Fruit fly (Drosophila melanogaster): ENCODE measurements around the gene Ns1.

Ns1 gene

DNA sequence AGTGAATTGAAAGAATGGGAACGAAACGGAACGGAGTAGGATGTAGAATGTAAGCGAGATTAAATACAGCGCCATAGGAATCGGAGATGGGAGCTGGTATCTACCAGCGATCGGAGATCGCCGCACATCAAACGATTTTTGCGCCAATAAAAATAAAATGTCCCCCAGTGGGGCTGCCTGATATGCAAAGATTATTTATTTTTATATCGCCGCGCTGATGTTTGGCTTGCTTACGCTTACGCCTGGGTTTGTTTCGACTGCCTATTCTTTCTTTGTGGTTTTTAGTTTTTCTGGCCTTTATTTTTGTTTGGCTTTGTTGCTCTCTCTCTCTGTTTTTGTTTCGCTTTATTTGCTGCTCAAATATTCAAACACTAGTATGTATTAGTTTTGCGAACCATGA, 8.7 kb downstream of the Ns1 start:
- no peak for TF ChIP-seq CG9705 (GFP tag; optimal IDR thresholded peaks at IDR 0.05)
- TF ChIP-seq psq (GFP tag; optimal IDR thresholded peaks at IDR 0.05): no peak
- no peak for TF ChIP-seq woc (GFP tag; optimal IDR thresholded peaks at IDR 0.05)
- TF ChIP-seq brk (GFP tag; optimal IDR thresholded peaks at IDR 0.05): no peak
- no peak for TF ChIP-seq Mio (GFP tag; optimal IDR thresholded peaks at IDR 0.05)
- no peak for TF ChIP-seq Hr83 (GFP tag; optimal IDR thresholded peaks at IDR 0.05; ENCODE audit: poor library complexity, severe bottlenecking)
- TF ChIP-seq N (GFP tag; optimal IDR thresholded peaks at IDR 0.05): no peak
- no peak for TF ChIP-seq sage (GFP tag; optimal IDR thresholded peaks at IDR 0.05)
- TF ChIP-seq h (GFP tag; optimal IDR thresholded peaks at IDR 0.05): no peak
- TF ChIP-seq usp (GFP tag; optimal IDR thresholded peaks at IDR 0.05): no peak
- no peak for TF ChIP-seq OdsH (GFP tag; optimal IDR thresholded peaks at IDR 0.05)
- no peak for TF ChIP-seq rgr (GFP tag; optimal IDR thresholded peaks at IDR 0.05)
- no peak for TF ChIP-seq dmrt93B (GFP tag; optimal IDR thresholded peaks at IDR 0.05)
- no peak for TF ChIP-seq ey (GFP tag; optimal IDR thresholded peaks at IDR 0.05)
- no peak for TF ChIP-seq foxo (GFP tag; optimal IDR thresholded peaks at IDR 0.05)
- no peak for TF ChIP-seq Rel (GFP tag; optimal IDR thresholded peaks at IDR 0.05)
- TF ChIP-seq Rel (tag; optimal IDR thresholded peaks at IDR 0.05): no peak
- no peak for TF ChIP-seq br (GFP tag; optimal IDR thresholded peaks at IDR 0.05)
- TF ChIP-seq tai (GFP tag; optimal IDR thresholded peaks at IDR 0.05): no peak
- no peak for TF ChIP-seq lola (GFP tag; optimal IDR thresholded peaks at IDR 0.05)
- TF ChIP-seq fru (GFP tag; optimal IDR thresholded peaks at IDR 0.05): no peak

DNA sequence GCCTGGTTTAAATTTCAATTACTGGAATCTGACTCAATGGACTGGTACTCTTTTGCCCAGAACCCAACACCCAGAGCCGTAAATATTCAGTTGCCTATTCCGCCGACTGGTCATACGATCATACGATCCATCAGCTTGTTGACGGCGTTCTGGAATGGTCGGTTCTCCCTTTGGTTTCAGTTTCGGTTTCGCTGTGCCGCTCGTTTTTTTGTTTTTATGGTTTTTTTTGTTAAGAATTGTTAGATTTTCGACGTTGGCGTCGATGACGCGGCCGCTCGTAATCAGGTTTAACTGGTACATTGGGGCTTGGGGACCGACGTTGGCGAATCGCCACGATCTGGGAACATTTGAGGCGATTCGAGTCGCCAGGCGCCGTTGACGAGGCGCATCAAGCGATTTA, 9.8 kb downstream of the Ns1 start:
- TF ChIP-seq fru (GFP tag; optimal IDR thresholded peaks at IDR 0.05) (no peak), HLH106 (tag; optimal IDR thresholded peaks at IDR 0.05) (no peak), Dif (GFP tag; optimal IDR thresholded peaks at IDR 0.05; ENCODE audit: partially characterized antibody) (peak; percentile 27), OdsH (GFP tag; optimal IDR thresholded peaks at IDR 0.05) (no peak), sv (GFP tag; optimal IDR thresholded peaks at IDR 0.05) (no peak), foxo (GFP tag; optimal IDR thresholded peaks at IDR 0.05) (no peak)

DNA sequence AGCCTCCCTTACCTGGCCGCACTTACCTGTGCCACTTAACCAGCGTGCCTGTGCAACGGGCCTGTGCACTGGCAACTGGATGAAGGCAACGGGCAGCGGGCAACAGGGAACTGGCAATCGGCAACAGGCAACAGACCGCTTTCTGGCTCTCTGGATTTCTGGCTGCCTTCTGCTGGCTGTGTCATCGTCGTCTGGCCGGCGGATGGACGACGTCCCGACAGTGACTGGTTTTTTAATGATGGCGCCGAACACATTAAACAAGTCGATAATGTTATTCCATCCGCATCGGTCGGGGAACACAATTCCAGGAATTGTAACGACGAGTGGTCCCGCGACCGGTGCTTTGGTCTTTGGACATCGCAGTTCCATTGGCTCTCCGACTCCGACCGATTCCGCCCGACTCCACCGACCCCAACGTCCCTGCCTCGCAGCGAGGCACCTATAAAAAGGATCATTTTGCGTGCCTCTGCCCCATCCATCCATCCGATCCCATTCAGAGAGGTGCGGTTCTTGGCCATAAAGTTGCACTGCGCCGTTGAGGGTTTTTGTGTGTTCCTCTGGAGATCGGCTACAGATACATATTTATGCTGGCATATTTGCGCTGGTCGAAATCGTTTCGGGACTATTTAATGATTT, 10.6 kb downstream of the Ns1 start:
- TF ChIP-seq woc (GFP tag; optimal IDR thresholded peaks at IDR 0.05): no peak
- TF ChIP-seq HLH106 (tag; optimal IDR thresholded peaks at IDR 0.05): peak; percentile 2
- no peak for TF ChIP-seq Myc (optimal IDR thresholded peaks at IDR 0.05)
- no peak for TF ChIP-seq Jra (GFP tag; optimal IDR thresholded peaks at IDR 0.05)
- no peak for TF ChIP-seq tai (GFP tag; optimal IDR thresholded peaks at IDR 0.05)
- TF ChIP-seq Vsx2 (GFP tag; optimal IDR thresholded peaks at IDR 0.05; ENCODE audit: partially characterized antibody): peak; percentile 29
- TF ChIP-seq fru (GFP tag; optimal IDR thresholded peaks at IDR 0.05): peak; percentile 32
- TF ChIP-seq Hr83 (GFP tag; optimal IDR thresholded peaks at IDR 0.05; ENCODE audit: poor library complexity, severe bottlenecking): peak; percentile 38
- peak; percentile 61 for TF ChIP-seq Rel (GFP tag; optimal IDR thresholded peaks at IDR 0.05)
- TF ChIP-seq Rel (tag; optimal IDR thresholded peaks at IDR 0.05): no peak
- TF ChIP-seq Dif (GFP tag; optimal IDR thresholded peaks at IDR 0.05; ENCODE audit: partially characterized antibody): peak; percentile 56
- no peak for TF ChIP-seq sv (GFP tag; optimal IDR thresholded peaks at IDR 0.05)
- no peak for TF ChIP-seq lola (GFP tag; optimal IDR thresholded peaks at IDR 0.05)
- no peak for TF ChIP-seq GATAd (GFP tag; optimal IDR thresholded peaks at IDR 0.05)
- TF ChIP-seq dl (GFP tag; optimal IDR thresholded peaks at IDR 0.05; ENCODE audit: insufficient read depth in 1 of 2, partially characterized antibody in 2 of 2): peak in 1 of 2 experiments; percentile 9
- no peak for TF ChIP-seq Hnf4 (GFP tag; optimal IDR thresholded peaks at IDR 0.05)
- TF ChIP-seq brk (GFP tag; optimal IDR thresholded peaks at IDR 0.05): peak; percentile 79
- TF ChIP-seq psq (GFP tag; optimal IDR thresholded peaks at IDR 0.05): peak; percentile 7
- TF ChIP-seq dmrt93B (GFP tag; optimal IDR thresholded peaks at IDR 0.05): no peak
- no peak for TF ChIP-seq h (GFP tag; optimal IDR thresholded peaks at IDR 0.05)
- no peak for TF ChIP-seq Abd-B (GFP tag; optimal IDR thresholded peaks at IDR 0.05)
- TF ChIP-seq N (GFP tag; optimal IDR thresholded peaks at IDR 0.05): no peak

DNA sequence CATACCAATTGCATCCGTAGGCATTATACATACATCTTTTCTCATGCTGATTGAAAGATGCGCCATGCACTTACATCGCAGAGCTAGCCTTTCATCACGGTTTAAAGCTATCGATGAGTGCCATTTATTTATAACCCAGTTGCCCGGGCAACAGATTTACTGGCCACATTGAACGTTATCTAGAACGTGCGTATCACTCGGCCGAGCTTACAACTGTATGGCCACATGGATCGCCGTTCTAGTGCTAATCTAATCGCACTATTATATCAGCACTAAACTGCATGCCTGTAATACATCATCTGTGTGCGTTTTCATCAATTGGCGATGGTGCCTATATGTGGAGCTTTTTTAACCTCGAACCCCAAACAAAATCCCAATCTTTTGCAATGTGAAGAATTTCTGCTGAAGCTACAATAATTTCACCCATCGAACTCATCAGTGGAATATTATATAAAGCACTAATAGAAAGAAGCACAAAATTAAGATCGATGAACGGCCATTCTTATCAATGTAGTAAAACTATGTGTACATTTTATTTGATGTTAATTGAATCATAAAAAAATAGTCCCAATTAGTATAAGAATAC, 11.6 kb downstream of the Ns1 start:
- TF ChIP-seq Hr78 (GFP tag; optimal IDR thresholded peaks at IDR 0.05) (no peak), Mio (GFP tag; optimal IDR thresholded peaks at IDR 0.05) (no peak), rgr (GFP tag; optimal IDR thresholded peaks at IDR 0.05) (no peak), N (GFP tag; optimal IDR thresholded peaks at IDR 0.05) (no peak), pan (optimal IDR thresholded peaks at IDR 0.05) (no peak), Hnf4 (GFP tag; optimal IDR thresholded peaks at IDR 0.05) (no peak), dmrt93B (GFP tag; optimal IDR thresholded peaks at IDR 0.05) (no peak), foxo (GFP tag; optimal IDR thresholded peaks at IDR 0.05) (no peak), usp (GFP tag; optimal IDR thresholded peaks at IDR 0.05) (no peak), h (GFP tag; optimal IDR thresholded peaks at IDR 0.05) (no peak), Vsx2 (GFP tag; optimal IDR thresholded peaks at IDR 0.05; ENCODE audit: partially characterized antibody) (no peak), br (GFP tag; optimal IDR thresholded peaks at IDR 0.05) (no peak), Dfd (GFP tag; optimal IDR thresholded peaks at IDR 0.05) (no peak), GATAd (GFP tag; optimal IDR thresholded peaks at IDR 0.05) (no peak), CrebA (GFP tag; optimal IDR thresholded peaks at IDR 0.05; ENCODE audit: borderline replicate concordance) (no peak), Abd-B (GFP tag; optimal IDR thresholded peaks at IDR 0.05) (no peak), HLH106 (tag; optimal IDR thresholded peaks at IDR 0.05) (no peak), CG32264 (GFP tag; optimal IDR thresholded peaks at IDR 0.05) (no peak)
